Worm (Caenorhabditis elegans): ENCODE data around the gene rgs-5.

Gene rgs-5

DNA sequence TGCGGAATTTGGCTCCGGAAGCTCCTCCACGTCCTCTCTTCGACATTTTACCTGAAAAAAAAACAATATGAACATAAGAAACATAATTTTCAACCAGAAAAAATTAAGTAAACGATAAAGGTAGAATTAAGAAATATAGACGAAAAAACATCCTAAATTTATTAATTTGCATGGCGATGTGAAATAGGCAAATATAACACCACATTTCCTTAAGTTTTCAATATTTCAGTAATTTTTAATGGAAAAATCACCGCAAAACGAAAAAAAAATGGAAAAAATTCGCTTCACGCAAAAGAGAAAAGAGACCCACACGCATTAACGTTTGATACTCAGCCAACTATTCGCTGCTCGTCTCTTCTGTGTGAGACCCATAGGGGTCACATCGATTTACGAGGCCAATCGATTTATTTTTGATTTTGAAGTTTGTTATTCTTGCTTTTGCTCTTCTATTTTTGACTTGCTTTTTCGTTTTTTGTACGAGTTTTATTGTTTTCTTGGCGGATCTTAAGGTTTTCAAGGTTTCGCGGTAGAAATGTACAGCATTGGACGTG lies 7.8 kb downstream of the rgs-5 start, which contains the start of gene rpl-23 (continued):
- peak; percentile 90 for TF ChIP-seq sma-9 (GFP tag; optimal IDR thresholded peaks at IDR 0.05)
- no peak for TF ChIP-seq sma-9 (tag; optimal IDR thresholded peaks at IDR 0.05)
- peak; percentile 93 for TF ChIP-seq fos-1 (tag; optimal IDR thresholded peaks at IDR 0.05)
- no peak for TF ChIP-seq nhr-12 (tag; optimal IDR thresholded peaks at IDR 0.05)
- TF ChIP-seq ztf-11 (tag; optimal IDR thresholded peaks at IDR 0.05) = no peak
- TF ChIP-seq nhr-11 (tag; optimal IDR thresholded peaks at IDR 0.05) = no peak
- TF ChIP-seq C34F6.9 (tag; optimal IDR thresholded peaks at IDR 0.05) = peak; percentile 97
- TF ChIP-seq ztf-1 (GFP tag; conservative IDR thresholded peaks at IDR 0.05) = no peak
- TF ChIP-seq mdl-1 (tag; optimal IDR thresholded peaks at IDR 0.05) = peak in 1 of 2 experiments; percentile 29
- TF ChIP-seq ama-1 (optimal IDR thresholded peaks at IDR 0.05) = peak; percentile 83
- TF ChIP-seq unc-55 (GFP tag; optimal IDR thresholded peaks at IDR 0.05) = peak; percentile 100
- peak; percentile 88 for TF ChIP-seq ztf-4 (tag; optimal IDR thresholded peaks at IDR 0.05)
- no peak for TF ChIP-seq mbf-1 (tag; optimal IDR thresholded peaks at IDR 0.05)
- TF ChIP-seq lsy-2 (tag; optimal IDR thresholded peaks at IDR 0.05) = peak; percentile 85 to 96
- peak; percentile 73 for TF ChIP-seq ceh-82 (tag; optimal IDR thresholded peaks at IDR 0.05)
- TF ChIP-seq ceh-16 (tag; optimal IDR thresholded peaks at IDR 0.05) = peak; percentile 55
- peak; percentile 59 for TF ChIP-seq ZK546.5 (tag; optimal IDR thresholded peaks at IDR 0.05)
- TF ChIP-seq egl-27 (tag; optimal IDR thresholded peaks at IDR 0.05) = peak; percentile 76
- peak; percentile 7 for TF ChIP-seq skn-1 (tag; optimal IDR thresholded peaks at IDR 0.05)
- TF ChIP-seq snpc-4 (tag; optimal IDR thresholded peaks at IDR 0.05) = peak; percentile 72
- no peak for TF ChIP-seq aly-2 (tag; optimal IDR thresholded peaks at IDR 0.05)
- peak; percentile 95 for TF ChIP-seq nhr-25 (tag; optimal IDR thresholded peaks at IDR 0.05)
- TF ChIP-seq F13H6.1 (tag; optimal IDR thresholded peaks at IDR 0.05) = peak; percentile 78
- TF ChIP-seq nhr-10 (tag; optimal IDR thresholded peaks at IDR 0.05) = peak; percentile 12

- TF ChIP-seq unc-39 (tag; optimal IDR thresholded peaks at IDR 0.05) (no peak), ZK546.5 (tag; optimal IDR thresholded peaks at IDR 0.05) (no peak), blmp-1 (tag; optimal IDR thresholded peaks at IDR 0.05; ENCODE audit: insufficient read depth) (no peak), snpc-4 (tag; optimal IDR thresholded peaks at IDR 0.05) (no peak), unc-62 (GFP tag; optimal IDR thresholded peaks at IDR 0.05) (no peak), nhr-129 (tag; optimal IDR thresholded peaks at IDR 0.05) (no peak), ceh-16 (tag; optimal IDR thresholded peaks at IDR 0.05) (no peak), lin-11 (tag; optimal IDR thresholded peaks at IDR 0.05) (no peak), mbf-1 (tag; optimal IDR thresholded peaks at IDR 0.05) (no peak), lin-39 (tag; optimal IDR thresholded peaks at IDR 0.05) (no peak), ztf-1 (GFP tag; conservative IDR thresholded peaks at IDR 0.05) (no peak), elt-1 (tag; optimal IDR thresholded peaks at IDR 0.05) (no peak), crh-2 (tag; optimal IDR thresholded peaks at IDR 0.05) (no peak), nhr-21 (tag; optimal IDR thresholded peaks at IDR 0.05) (no peak), dmd-4 (tag; optimal IDR thresholded peaks at IDR 0.05) (no peak)
Observed at ce11 chrIII:5707546-5707945, 9.2 kb downstream of the rgs-5 start.

DNA sequence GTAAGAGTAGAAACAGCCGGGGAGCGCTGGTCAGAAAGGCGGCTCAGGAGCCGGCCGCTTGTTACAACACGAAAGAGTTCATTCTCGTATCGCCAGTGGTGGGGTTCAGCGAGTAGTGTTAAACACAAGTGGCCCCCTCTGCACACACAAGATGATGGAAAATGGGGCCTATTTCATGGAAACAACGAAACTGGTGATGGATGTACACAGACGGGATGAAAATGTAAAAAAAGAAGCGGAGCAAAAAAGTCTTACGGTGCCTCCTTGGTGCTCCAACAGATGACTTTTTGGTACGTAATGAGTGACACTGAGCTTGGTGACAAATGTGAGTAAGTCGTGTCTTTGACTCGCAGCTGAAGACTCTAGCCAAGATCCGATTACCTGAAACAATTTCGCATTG lies 9.7 kb downstream of the rgs-5 start:
- TF ChIP-seq mdl-1 (tag; optimal IDR thresholded peaks at IDR 0.05) (no peak), snpc-4 (tag; optimal IDR thresholded peaks at IDR 0.05) (no peak), elt-1 (tag; optimal IDR thresholded peaks at IDR 0.05) (no peak), sma-9 (GFP tag; optimal IDR thresholded peaks at IDR 0.05) (no peak), sma-9 (tag; optimal IDR thresholded peaks at IDR 0.05) (no peak), nhr-129 (tag; optimal IDR thresholded peaks at IDR 0.05) (peak; percentile 50), mbf-1 (tag; optimal IDR thresholded peaks at IDR 0.05) (no peak), crh-2 (tag; optimal IDR thresholded peaks at IDR 0.05) (no peak)

- TF ChIP-seq blmp-1 (tag; optimal IDR thresholded peaks at IDR 0.05; ENCODE audit: insufficient read depth) (no peak), ztf-1 (GFP tag; conservative IDR thresholded peaks at IDR 0.05) (no peak), dmd-4 (tag; optimal IDR thresholded peaks at IDR 0.05) (no peak), nhr-25 (tag; optimal IDR thresholded peaks at IDR 0.05) (no peak), mbf-1 (tag; optimal IDR thresholded peaks at IDR 0.05) (no peak), ceh-16 (tag; optimal IDR thresholded peaks at IDR 0.05) (no peak), nhr-77 (tag; optimal IDR thresholded peaks at IDR 0.05) (no peak), sem-4 (tag; optimal IDR thresholded peaks at IDR 0.05) (no peak), ZK546.5 (tag; optimal IDR thresholded peaks at IDR 0.05) (no peak), nhr-10 (tag; optimal IDR thresholded peaks at IDR 0.05) (no peak), mdl-1 (tag; optimal IDR thresholded peaks at IDR 0.05) (no peak), zag-1 (tag; optimal IDR thresholded peaks at IDR 0.05) (no peak), nhr-11 (tag; optimal IDR thresholded peaks at IDR 0.05) (no peak), fos-1 (tag; optimal IDR thresholded peaks at IDR 0.05) (no peak), lsy-2 (tag; optimal IDR thresholded peaks at IDR 0.05) (no peak), unc-55 (GFP tag; optimal IDR thresholded peaks at IDR 0.05) (no peak), nhr-6 (tag; optimal IDR thresholded peaks at IDR 0.05) (no peak), aly-2 (tag; optimal IDR thresholded peaks at IDR 0.05) (no peak), egl-27 (tag; optimal IDR thresholded peaks at IDR 0.05) (no peak), peb-1 (tag; optimal IDR thresholded peaks at IDR 0.05) (no peak)
Observed at ce11 chrIII:5709224-5709623, 10.9 kb downstream of the rgs-5 start, which contains the start of gene hpo-28. hpo-28 (minus strand) TSS chrIII:5709324.

Measured in whole organism, L2 larva.